Fruit fly (Drosophila melanogaster) whole organism, prepupa: ENCODE measurements around the gene papi.

Experiments
- Blimp-1 ChIP-seq: fragments of 200-800 bp; sonication (Bioruptor generic); optimal IDR thresholded peaks from 3 replicates; lab custom pipeline; 2017; ENCODE audit warnings: missing biosample characterization, missing genetic modification characterization, mild to moderate bottlenecking, moderate library complexity, missing genetic modification reagents
- CG10631 ChIP-seq: fragments of 200-800 bp; sonication (Bioruptor generic); optimal IDR thresholded peaks from 2 replicates; lab custom pipeline; 2016; ENCODE audit warnings: missing biosample characterization, missing genetic modification characterization
- CG10669 ChIP-seq: fragments of 200-800 bp; sonication (Bioruptor generic); optimal IDR thresholded peaks from 3 replicates; lab custom pipeline; 2018; ENCODE audit warnings: missing biosample characterization, mild to moderate bottlenecking, missing genetic modification characterization, moderate library complexity
- CG11294 ChIP-seq: fragments of 200-800 bp; sonication (Bioruptor generic); IDR thresholded peaks from 2 replicates; pipeline ENCODE4 v1.3.6; 2022; ENCODE audit warnings: missing biosample characterization, missing genetic modification characterization
- CG11902 ChIP-seq: fragments of 200-800 bp; sonication (Bioruptor generic); optimal IDR thresholded peaks from 3 replicates; lab custom pipeline; 2016; ENCODE audit warnings: missing biosample characterization, missing genetic modification characterization
- CG15336 ChIP-seq: fragments of 200-800 bp; sonication (Bioruptor generic); IDR thresholded peaks from 2 replicates; pipeline ENCODE4 v1.3.6; 2022; ENCODE audit warnings: missing biosample characterization, missing genetic modification characterization
- CG1621 ChIP-seq: fragments of 200-800 bp; sonication (Bioruptor generic); optimal IDR thresholded peaks from 3 replicates; lab custom pipeline; 2018; ENCODE audit warnings: missing biosample characterization, mild to moderate bottlenecking, missing genetic modification characterization
- CG16779 ChIP-seq: fragments of 200-800 bp; sonication (Bioruptor generic); optimal IDR thresholded peaks from 3 replicates; lab custom pipeline; 2017; ENCODE audit warnings: missing biosample characterization, mild to moderate bottlenecking, missing genetic modification characterization
- CG31627 ChIP-seq: fragments of 200-800 bp; sonication (Bioruptor generic); optimal IDR thresholded peaks from 3 replicates; lab custom pipeline; 2016; ENCODE audit warnings: missing biosample characterization, missing genetic modification characterization
- CG32006 ChIP-seq: fragments of 200-800 bp; sonication (Bioruptor generic); optimal IDR thresholded peaks from 3 replicates; lab custom pipeline; 2017; ENCODE audit warnings: missing biosample characterization, mild to moderate bottlenecking, missing genetic modification characterization
- CG34406 ChIP-seq: fragments of 200-800 bp; sonication (Bioruptor generic); optimal IDR thresholded peaks from 3 replicates; lab custom pipeline; 2016; ENCODE audit warnings: missing biosample characterization, missing genetic modification characterization
- CG3919 ChIP-seq: fragments of 200-800 bp; sonication (Bioruptor generic); optimal IDR thresholded peaks from 3 replicates; lab custom pipeline; 2016; ENCODE audit warnings: missing biosample characterization, missing genetic modification characterization
- CG4318 ChIP-seq: fragments of 200-800 bp; sonication (Bioruptor generic); optimal IDR thresholded peaks from 3 replicates; lab custom pipeline; 2017; ENCODE audit warnings: missing biosample characterization, mild to moderate bottlenecking, missing genetic modification characterization
- CG6163 ChIP-seq: fragments of 200-800 bp; sonication (Bioruptor generic); IDR thresholded peaks from 3 replicates; pipeline ENCODE4 v1.3.6; 2022; ENCODE audit warnings: missing biosample characterization, missing genetic modification characterization
- CG6276 ChIP-seq: fragments of 200-800 bp; sonication (Bioruptor generic); optimal IDR thresholded peaks from 2 replicates; lab custom pipeline; 2017; ENCODE audit warnings: missing biosample characterization, mild to moderate bottlenecking, missing genetic modification characterization
- CG6792 ChIP-seq: fragments of 200-800 bp; sonication (Bioruptor generic); optimal IDR thresholded peaks from 3 replicates; lab custom pipeline; 2016; ENCODE audit warnings: missing biosample characterization, missing genetic modification characterization
- CG6808 ChIP-seq: fragments of 200-800 bp; sonication (Bioruptor generic); optimal IDR thresholded peaks from 3 replicates; lab custom pipeline; 2017; ENCODE audit warnings: missing biosample characterization, missing genetic modification characterization, mild to moderate bottlenecking, moderate library complexity, missing genetic modification reagents
- CG6854 ChIP-seq: fragments of 200-800 bp; sonication (Bioruptor generic); optimal IDR thresholded peaks from 2 replicates; lab custom pipeline; 2017; ENCODE audit warnings: missing biosample characterization, mild to moderate bottlenecking, missing genetic modification characterization
- CG8319 ChIP-seq: fragments of 200-800 bp; sonication (Bioruptor generic); optimal IDR thresholded peaks from 3 replicates; lab custom pipeline; 2016; ENCODE audit warnings: missing biosample characterization, missing genetic modification characterization
- CG8632 ChIP-seq: fragments of 200-800 bp; sonication (Bioruptor generic); optimal IDR thresholded peaks from 3 replicates; lab custom pipeline; 2016; ENCODE audit warnings: missing biosample characterization, missing genetic modification characterization
- CG9139 ChIP-seq: fragments of 200-800 bp; sonication (Bioruptor generic); optimal IDR thresholded peaks from 3 replicates; lab custom pipeline; 2017; ENCODE audit warnings: missing biosample characterization, mild to moderate bottlenecking, missing genetic modification characterization
- Eip75B ChIP-seq: fragments of 200-800 bp; sonication (Bioruptor generic); optimal IDR thresholded peaks from 3 replicates; lab custom pipeline; 2016; ENCODE audit warnings: missing biosample characterization, missing genetic modification characterization
- Eip78C ChIP-seq: fragments of 200-800 bp; sonication (Bioruptor generic); peaks from one replicate; lab custom pipeline; 2016; ENCODE audit warnings: missing biosample characterization, missing genetic modification characterization
- Eip93F ChIP-seq: fragments of 200-800 bp; sonication (Bioruptor generic); optimal IDR thresholded peaks from 2 replicates; lab custom pipeline; 2016; ENCODE audit warnings: missing biosample characterization, mild to moderate bottlenecking, missing genetic modification characterization
- Ets96B ChIP-seq: fragments of 200-800 bp; optimal IDR thresholded peaks from 2 replicates; lab custom pipeline; 2019; ENCODE audit warnings: missing biosample characterization, mild to moderate bottlenecking, missing genetic modification characterization, moderate library complexity
- Gug ChIP-seq: fragments of 200-800 bp; sonication (Bioruptor generic); IDR thresholded peaks from 2 replicates; pipeline ENCODE4 v1.3.6; 2022; ENCODE audit warnings: missing biosample characterization, missing genetic modification characterization
- Hr38 ChIP-seq: sonication (Bioruptor generic); optimal IDR thresholded peaks from 2 replicates; lab custom pipeline; 2016; ENCODE audit warnings: missing biosample characterization, missing genetic modification characterization
- Hr4 ChIP-seq: fragments of 200-800 bp; sonication (Bioruptor generic); optimal IDR thresholded peaks from 3 replicates; lab custom pipeline; 2016; ENCODE audit warnings: missing biosample characterization, missing genetic modification characterization
- Lpt ChIP-seq: fragments of 200-800 bp; sonication (Bioruptor generic); optimal IDR thresholded peaks from 3 replicates; lab custom pipeline; 2016; ENCODE audit warnings: missing biosample characterization, missing genetic modification characterization
- OdsH ChIP-seq: fragments of 200-800 bp; sonication (Bioruptor generic); optimal IDR thresholded peaks from 3 replicates; lab custom pipeline; 2016; ENCODE audit warnings: missing biosample characterization, missing genetic modification characterization
- Smox ChIP-seq: fragments of 200-800 bp; sonication (Bioruptor generic); optimal IDR thresholded peaks from 3 replicates; lab custom pipeline; 2016; ENCODE audit warnings: missing biosample characterization, missing genetic modification characterization
- Sox102F ChIP-seq: fragments of 200-800 bp; sonication (Bioruptor generic); optimal IDR thresholded peaks from 2 replicates; lab custom pipeline; 2016; ENCODE audit warnings: missing biosample characterization, mild to moderate bottlenecking, missing genetic modification characterization
- Sox14 ChIP-seq: fragments of 200-800 bp; sonication (Bioruptor generic); optimal IDR thresholded peaks from 3 replicates; lab custom pipeline; 2016; ENCODE audit warnings: missing biosample characterization, missing genetic modification characterization
- Sox15 ChIP-seq: fragments of 200-800 bp; sonication (Bioruptor generic); optimal IDR thresholded peaks from 3 replicates; lab custom pipeline; 2016; ENCODE audit warnings: missing biosample characterization, missing genetic modification characterization
- achi ChIP-seq: fragments of 200-800 bp; sonication (Bioruptor generic); optimal IDR thresholded peaks from 3 replicates; lab custom pipeline; 2016; ENCODE audit warnings: missing biosample characterization, missing genetic modification characterization
- acj6 ChIP-seq: fragments of 200-800 bp; sonication (Bioruptor generic); optimal IDR thresholded peaks from 3 replicates; lab custom pipeline; 2016; ENCODE audit warnings: missing biosample characterization, missing genetic modification characterization
- cyc ChIP-seq: fragments of 200-800 bp; sonication (Bioruptor generic); optimal IDR thresholded peaks from 3 replicates; lab custom pipeline; 2016; ENCODE audit warnings: missing biosample characterization, missing genetic modification characterization
- dac ChIP-seq: fragments of 200-800 bp; sonication (Bioruptor generic); optimal IDR thresholded peaks from 2 replicates; lab custom pipeline; 2017; ENCODE audit warnings: missing biosample characterization, mild to moderate bottlenecking, missing genetic modification characterization
- dsx ChIP-seq: fragments of 200-800 bp; optimal IDR thresholded peaks from 3 replicates; lab custom pipeline; 2019; ENCODE audit warnings: missing biosample characterization, mild to moderate bottlenecking, missing genetic modification characterization, moderate library complexity; ENCODE audit not compliant: poor library complexity, severe bottlenecking
- eg ChIP-seq: fragments of 200-800 bp; sonication (Bioruptor generic); IDR thresholded peaks from 3 replicates; pipeline ENCODE4 v1.3.6; 2022; ENCODE audit warnings: missing biosample characterization, missing genetic modification characterization
- fd85E ChIP-seq: fragments of 200-800 bp; sonication (Bioruptor generic); optimal IDR thresholded peaks from 3 replicates; lab custom pipeline; 2016; ENCODE audit warnings: missing biosample characterization, missing genetic modification characterization
- fkh ChIP-seq: fragments of 200-800 bp; sonication (Bioruptor generic); optimal IDR thresholded peaks from 3 replicates; lab custom pipeline; 2017; ENCODE audit warnings: missing biosample characterization, mild to moderate bottlenecking, missing genetic modification characterization, moderate library complexity
- lz ChIP-seq: fragments of 200-800 bp; sonication (Bioruptor generic); optimal IDR thresholded peaks from 3 replicates; lab custom pipeline; 2016; ENCODE audit warnings: missing biosample characterization, missing genetic modification characterization
- net ChIP-seq: fragments of 200-800 bp; sonication (Bioruptor generic); optimal IDR thresholded peaks from 3 replicates; lab custom pipeline; 2016; ENCODE audit warnings: missing biosample characterization, missing genetic modification characterization
- pdm3 ChIP-seq: fragments of 200-800 bp; sonication (Bioruptor generic); optimal IDR thresholded peaks from 3 replicates; lab custom pipeline; 2016; ENCODE audit warnings: missing biosample characterization, missing genetic modification characterization
- salr ChIP-seq, 2 experiments: fragments of 200-800 bp; sonication (Bioruptor generic); optimal IDR thresholded peaks; 3 replicates each; lab custom pipeline; 2016 to 2018; ENCODE audit warnings: missing biosample characterization in 2 of 2, missing genetic modification characterization in 2 of 2, mild to moderate bottlenecking in 1 of 2
- ss ChIP-seq, 2 experiments: fragments of 200-800 bp; sonication (Bioruptor generic); optimal IDR thresholded peaks; 2 replicates in 1 of 2; 3 replicates in 1 of 2; lab custom pipeline; 2017 to 2018; ENCODE audit warnings: mild to moderate bottlenecking in 2 of 2, missing biosample characterization in 2 of 2, missing genetic modification characterization in 2 of 2, moderate library complexity in 1 of 2
- svp ChIP-seq: fragments of 200-800 bp; sonication (Bioruptor generic); peaks from one replicate; lab custom pipeline; 2016; ENCODE audit warnings: missing biosample characterization, missing genetic modification characterization
- topi ChIP-seq: fragments of 200-800 bp; sonication (Bioruptor generic); optimal IDR thresholded peaks from 3 replicates; lab custom pipeline; 2016; ENCODE audit warnings: missing biosample characterization, missing genetic modification characterization
- vri ChIP-seq: fragments of 200-800 bp; sonication (Bioruptor generic); optimal IDR thresholded peaks from 3 replicates; lab custom pipeline; 2016; ENCODE audit warnings: missing biosample characterization, mild to moderate bottlenecking, missing genetic modification characterization

Gene papi

DNA sequence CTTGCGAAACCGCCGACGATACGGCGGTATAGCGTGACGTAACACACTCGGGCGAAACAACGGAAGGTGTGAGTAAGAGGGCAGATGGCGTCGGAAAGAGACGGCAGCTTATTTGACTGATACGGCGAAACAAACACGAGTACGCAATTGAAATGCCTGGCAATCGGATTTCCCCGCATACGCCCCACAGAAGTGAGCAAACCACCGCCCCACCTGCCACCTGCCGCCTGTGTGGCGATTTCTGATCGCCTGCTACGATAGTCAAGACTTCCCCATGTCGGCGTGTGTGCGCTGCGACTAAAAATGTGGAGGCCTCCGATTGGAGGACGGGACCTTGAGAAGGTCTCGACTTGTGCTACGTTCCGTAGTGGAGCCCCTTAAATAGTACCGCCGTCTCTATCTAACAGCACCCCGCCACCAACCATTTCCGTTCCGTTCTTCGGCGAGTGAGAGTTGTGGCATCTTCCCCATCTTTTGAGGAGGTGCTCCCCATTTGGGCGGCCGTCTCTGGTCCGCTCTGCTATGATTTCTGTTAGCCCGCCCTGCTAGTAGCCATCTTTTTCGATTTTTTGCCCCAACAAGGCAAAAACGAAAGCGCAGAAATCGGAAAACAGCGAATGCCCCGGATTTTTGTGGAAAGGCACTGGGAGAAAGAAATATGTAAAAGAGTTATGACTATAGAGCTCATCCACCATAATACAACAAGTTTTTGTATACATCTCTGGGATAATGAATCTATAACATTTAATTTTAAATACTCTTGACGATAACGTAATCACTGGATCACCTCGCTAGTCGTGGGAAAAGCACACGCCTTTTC, 21.7 kb upstream of the papi start:
- TF ChIP-seq CG32006 (peak; percentile 98), CG8319 (peak; percentile 98), Lpt (GFP tag; lab: Kevin White, UChicago) (peak; percentile 97), Eip75B (GFP tag; lab: Kevin White, UChicago) (peak; percentile 99), CG10631 (peak; percentile 99), topi (GFP tag; lab: Kevin White, UChicago) (peak; percentile 99), CG15336 (GFP tag; lab: Robert Waterston, UW) (no peak), Sox102F (peak; percentile 99), lz (GFP tag; lab: Kevin White, UChicago) (peak; percentile 99), CG1621 (tag; lab: Kevin White, UChicago) (peak; percentile 94), pdm3 (GFP tag; lab: Kevin White, UChicago) (peak; percentile 99), Gug (GFP tag; lab: Robert Waterston, UW) (no peak), net (GFP tag; lab: Kevin White, UChicago) (peak; percentile 97), Sox15 (peak; percentile 98), fkh (peak; percentile 79), eg (GFP tag; lab: Robert Waterston, UW) (no peak), salr (GFP tag; optimal IDR thresholded peaks at IDR 0.05; lab: Kevin White, UChicago) (peak; percentile 94 to 98), CG16779 (tag; lab: Kevin White, UChicago) (peak; percentile 94), CG10669 (GFP tag; lab: Kevin White, UChicago) (peak; percentile 94), dac (GFP tag; lab: Kevin White, UChicago) (peak; percentile 92), fd85E (peak; percentile 92), CG6854 (GFP tag; lab: Kevin White, UChicago) (peak; percentile 95), Eip78C (GFP tag; lab: Kevin White, UChicago) (peak; percentile 99), CG11902 (GFP tag; lab: Kevin White, UChicago) (peak; percentile 98), cyc (GFP tag; lab: Kevin White, UChicago) (peak; percentile 99), svp (GFP tag; lab: Kevin White, UChicago) (peak; percentile 99), Blimp-1 (GFP tag; lab: Kevin White, UChicago) (peak; percentile 90), OdsH (GFP tag; lab: Kevin White, UChicago) (peak; percentile 98), CG6792 (GFP tag; lab: Kevin White, UChicago) (peak; percentile 98), ss (GFP tag; optimal IDR thresholded peaks at IDR 0.05; lab: Kevin White, UChicago) (peak; percentile 92 to 93), CG6163 (no peak), CG6276 (peak; percentile 96), CG3919 (GFP tag; lab: Kevin White, UChicago) (peak; percentile 99), CG6808 (GFP tag; lab: Kevin White, UChicago) (peak; percentile 94), CG11294 (GFP tag; lab: Robert Waterston, UW) (no peak), Hr38 (peak; percentile 51), CG9139 (GFP tag; lab: Kevin White, UChicago) (peak; percentile 90), CG8632 (GFP tag; lab: Kevin White, UChicago) (peak; percentile 97), acj6 (GFP tag; lab: Kevin White, UChicago) (peak; percentile 99), Sox14 (GFP tag; lab: Kevin White, UChicago) (peak; percentile 99), dsx (GFP tag; lab: Kevin White, UChicago) (peak; percentile 94), Smox (GFP tag; lab: Kevin White, UChicago) (peak; percentile 99), Eip93F (no peak), CG31627 (GFP tag; lab: Kevin White, UChicago) (peak; percentile 99), vri (peak; percentile 100), Hr4 (GFP tag; lab: Kevin White, UChicago) (peak; percentile 98), CG4318 (peak; percentile 95), CG34406 (GFP tag; lab: Kevin White, UChicago) (peak; percentile 98), achi (GFP tag; lab: Kevin White, UChicago) (peak; percentile 97), Ets96B (tag; lab: Kevin White, UChicago) (peak; percentile 97)
